Fruit fly (Drosophila melanogaster): ENCODE measurements around the gene CG9175.

CG9175 gene

DNA sequence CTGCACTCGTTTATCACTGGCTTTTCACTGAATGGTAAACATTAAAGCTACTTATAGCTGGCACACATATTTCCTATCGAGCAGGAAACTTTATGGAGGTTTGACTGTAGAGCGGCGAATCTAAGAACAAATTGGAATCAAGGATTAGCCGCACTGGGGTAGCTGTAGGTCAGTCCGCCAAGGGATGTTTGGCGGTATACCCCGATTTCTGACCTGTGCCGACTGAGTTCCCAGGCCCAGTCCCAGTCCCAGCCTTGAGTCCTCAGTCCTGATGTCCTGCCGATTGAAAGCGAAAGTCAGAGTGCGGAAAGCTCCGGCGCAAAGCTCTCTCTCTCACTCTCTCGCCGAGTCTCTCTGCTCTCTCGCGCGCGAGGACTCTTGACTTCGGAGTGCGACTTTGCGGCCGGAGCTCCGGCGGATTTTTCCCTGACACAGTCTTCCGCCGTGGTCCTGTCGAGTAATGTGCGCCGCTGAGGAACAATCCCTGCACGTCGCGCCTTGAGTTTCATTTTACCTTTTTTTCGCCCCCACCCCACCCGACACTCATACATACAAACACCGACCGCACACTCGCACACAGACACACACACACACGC is 44.8 kb downstream of the CG9175 start, which contains the start of gene CG13995:
Gene CG13995 (plus strand): TSS at position 429 of the 596 bp plus-strand sequence.
- TF ChIP-seq Dif (GFP tag; optimal IDR thresholded peaks at IDR 0.05; ENCODE audit: partially characterized antibody), result peak; percentile 33
- TF ChIP-seq ey (GFP tag; optimal IDR thresholded peaks at IDR 0.05), result no peak

DNA sequence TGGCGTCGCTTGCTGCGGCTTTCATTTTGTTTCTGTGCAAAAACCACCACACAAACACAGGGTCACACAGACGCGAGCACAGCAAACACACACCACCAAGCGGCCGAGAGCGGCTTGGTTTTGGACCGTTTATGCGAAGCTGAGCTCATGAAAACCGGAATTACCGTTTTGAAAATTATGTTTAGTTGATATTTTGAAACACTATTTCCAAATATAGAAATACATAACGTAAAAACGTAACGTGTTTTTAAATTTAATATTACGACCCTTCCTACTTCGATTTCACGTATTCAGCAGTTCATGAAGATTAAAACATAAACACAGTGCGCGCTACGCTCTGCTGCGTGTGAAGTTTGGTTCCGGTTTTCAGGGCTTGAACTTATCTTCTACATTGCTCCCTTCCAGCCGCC is 47.5 kb downstream of the CG9175 start:
- TF ChIP-seq OdsH (GFP tag; optimal IDR thresholded peaks at IDR 0.05), result peak; percentile 96
- TF ChIP-seq Jra (GFP tag; optimal IDR thresholded peaks at IDR 0.05), result peak; percentile 64
- TF ChIP-seq rgr (GFP tag; optimal IDR thresholded peaks at IDR 0.05), result peak; percentile 98
- peak; percentile 98 for TF ChIP-seq h (GFP tag; optimal IDR thresholded peaks at IDR 0.05)
- TF ChIP-seq Vsx2 (GFP tag; optimal IDR thresholded peaks at IDR 0.05; ENCODE audit: partially characterized antibody), result no peak
- peak; percentile 88 for TF ChIP-seq sage (GFP tag; optimal IDR thresholded peaks at IDR 0.05)
- TF ChIP-seq br (GFP tag; optimal IDR thresholded peaks at IDR 0.05), result peak; percentile 97
- no peak for TF ChIP-seq lola (GFP tag; optimal IDR thresholded peaks at IDR 0.05)
- TF ChIP-seq CrebA (GFP tag; optimal IDR thresholded peaks at IDR 0.05; ENCODE audit: borderline replicate concordance), result no peak
- TF ChIP-seq N (GFP tag; optimal IDR thresholded peaks at IDR 0.05), result no peak
- TF ChIP-seq Hr78 (GFP tag; optimal IDR thresholded peaks at IDR 0.05), result no peak
- no peak for TF ChIP-seq pan (optimal IDR thresholded peaks at IDR 0.05)
- no peak for TF ChIP-seq Dfd (GFP tag; optimal IDR thresholded peaks at IDR 0.05)
- peak; percentile 57 for TF ChIP-seq Hr83 (GFP tag; optimal IDR thresholded peaks at IDR 0.05; ENCODE audit: poor library complexity, severe bottlenecking)
- TF ChIP-seq HLH106 (tag; optimal IDR thresholded peaks at IDR 0.05), result peak; percentile 94
- TF ChIP-seq Abd-B (GFP tag; optimal IDR thresholded peaks at IDR 0.05), result no peak
- TF ChIP-seq jim (GFP tag; optimal IDR thresholded peaks at IDR 0.05), result no peak
- no peak for TF ChIP-seq Myc (optimal IDR thresholded peaks at IDR 0.05)
- peak; percentile 94 for TF ChIP-seq Hnf4 (GFP tag; optimal IDR thresholded peaks at IDR 0.05)
- no peak for TF ChIP-seq usp (GFP tag; optimal IDR thresholded peaks at IDR 0.05)
- TF ChIP-seq CG32264 (GFP tag; optimal IDR thresholded peaks at IDR 0.05), result peak; percentile 90
- TF ChIP-seq Rel (GFP tag; optimal IDR thresholded peaks at IDR 0.05), result peak; percentile 87
- TF ChIP-seq Rel (tag; optimal IDR thresholded peaks at IDR 0.05), result peak; percentile 88
- peak; percentile 92 to 95 for TF ChIP-seq foxo (GFP tag; optimal IDR thresholded peaks at IDR 0.05)
- peak; percentile 93 for TF ChIP-seq woc (GFP tag; optimal IDR thresholded peaks at IDR 0.05)
- peak; percentile 97 for TF ChIP-seq Sp1 (GFP tag; optimal IDR thresholded peaks at IDR 0.05)
- TF ChIP-seq dsf (GFP tag; optimal IDR thresholded peaks at IDR 0.05; ENCODE audit: borderline replicate concordance), result peak; percentile 76
- TF ChIP-seq ey (GFP tag; optimal IDR thresholded peaks at IDR 0.05), result peak; percentile 93
- no peak for TF ChIP-seq Dif (GFP tag; optimal IDR thresholded peaks at IDR 0.05; ENCODE audit: partially characterized antibody)
- TF ChIP-seq sv (GFP tag; optimal IDR thresholded peaks at IDR 0.05), result peak; percentile 97
- TF ChIP-seq brk (GFP tag; optimal IDR thresholded peaks at IDR 0.05), result no peak
- no peak for TF ChIP-seq GATAd (GFP tag; optimal IDR thresholded peaks at IDR 0.05)
- TF ChIP-seq tai (GFP tag; optimal IDR thresholded peaks at IDR 0.05), result no peak
- peak; percentile 90 for TF ChIP-seq psq (GFP tag; optimal IDR thresholded peaks at IDR 0.05)
- TF ChIP-seq dmrt93B (GFP tag; optimal IDR thresholded peaks at IDR 0.05), result peak; percentile 75
- TF ChIP-seq CG9705 (GFP tag; optimal IDR thresholded peaks at IDR 0.05), result peak; percentile 91
- peak; percentile 53 for TF ChIP-seq Mio (GFP tag; optimal IDR thresholded peaks at IDR 0.05)
- TF ChIP-seq fru (GFP tag; optimal IDR thresholded peaks at IDR 0.05), result peak; percentile 98
- no peak for TF ChIP-seq dl (GFP tag; optimal IDR thresholded peaks at IDR 0.05; ENCODE audit: insufficient read depth in 1 of 2, partially characterized antibody in 2 of 2)

DNA sequence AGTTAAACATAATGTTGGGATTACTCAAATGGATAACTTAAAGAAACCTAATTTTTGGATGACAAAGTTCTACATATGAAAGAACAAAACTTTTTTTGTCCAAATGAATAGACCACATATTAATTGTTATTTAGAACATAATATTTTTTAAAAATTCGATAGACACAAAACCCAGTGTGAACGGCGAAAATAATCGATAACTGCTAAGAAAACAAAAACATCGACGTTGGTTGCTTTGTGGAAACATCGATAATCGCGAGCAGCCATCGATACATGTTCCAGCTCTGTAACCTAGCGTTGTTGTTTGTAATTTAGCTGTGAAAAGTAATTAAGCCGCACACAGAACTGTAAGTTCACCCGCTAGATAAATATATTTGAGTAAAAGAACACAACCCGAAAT is 48.2 kb downstream of the CG9175 start, which contains the start of gene CG9135:
Gene CG9135 (plus strand): TSS at position 226 of the 400 bp plus-strand sequence.
- TF ChIP-seq HLH106 (tag; optimal IDR thresholded peaks at IDR 0.05) (peak; percentile 9), Hr78 (GFP tag; optimal IDR thresholded peaks at IDR 0.05) (no peak), Vsx2 (GFP tag; optimal IDR thresholded peaks at IDR 0.05; ENCODE audit: partially characterized antibody) (no peak), Hr83 (GFP tag; optimal IDR thresholded peaks at IDR 0.05; ENCODE audit: poor library complexity, severe bottlenecking) (peak; percentile 46), Jra (GFP tag; optimal IDR thresholded peaks at IDR 0.05) (peak; percentile 29)
